Fruit fly (Drosophila melanogaster) Kc167 (cell line): ENCODE data around the gene Sgt.

Experiments
- Myc ChIP-seq: fragments of >200 bp; optimal IDR thresholded peaks from 2 replicates; lab custom pipeline; 2017; ENCODE audit warnings: missing external identifiers
- Sin3A ChIP-seq: fragments of >200 bp; optimal IDR thresholded peaks from 2 replicates; lab custom pipeline; 2018; ENCODE audit warnings: missing external identifiers
- h ChIP-seq: fragments of >200 bp; optimal IDR thresholded peaks from 3 replicates; lab custom pipeline; 2018; ENCODE audit warnings: missing external identifiers
- psq ChIP-seq: fragments of >200 bp; optimal IDR thresholded peaks from 2 replicates; lab custom pipeline; 2017; ENCODE audit warnings: missing external identifiers
- ttk ChIP-seq: sonication (Bioruptor generic); optimal IDR thresholded peaks from 2 replicates; lab custom pipeline; 2017; ENCODE audit warnings: missing external identifiers

DNA sequence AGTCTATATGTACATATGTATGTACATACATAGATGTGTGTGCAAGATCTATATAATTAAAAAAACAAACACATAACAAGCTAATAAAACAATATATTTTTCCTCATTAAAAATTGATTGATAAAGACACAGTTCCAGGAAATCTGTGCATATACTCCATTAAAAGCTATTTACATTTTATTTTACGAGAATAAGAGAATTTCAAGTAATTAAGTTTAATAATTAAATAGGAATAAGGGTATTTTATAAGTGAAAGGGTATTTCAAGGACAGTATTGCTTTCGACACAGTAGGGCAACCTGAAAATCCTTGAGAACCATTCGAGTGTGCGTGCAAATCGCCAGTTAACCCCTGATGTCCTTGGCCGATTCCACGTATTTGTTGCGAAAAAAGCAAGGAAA, 18.8 kb upstream of the Sgt start, which contains the start of gene CG5050:
- TF ChIP-seq Myc (lab: Kevin White, UChicago) (no peak), Sin3A (no peak), psq (lab: Kevin White, UChicago) (no peak), h (no peak), ttk (lab: Kevin White, UChicago) (no peak)
